Fruit fly (Drosophila melanogaster): ENCODE data around the gene Smyd4-2.
A peak's percentile ranks its signal among the peaks of the same experiment; 100 is the strongest.

Smyd4-2 gene

dm6 chr3L:12409343-12410302 lies 7.9 kb upstream of the Smyd4-2 start:
- TF ChIP-seq Mrtf (GFP tag; IDR thresholded peaks at IDR 0.05) (no peak), sens (GFP tag) (peak; percentile 22), CG2202 (tag; optimal IDR thresholded peaks at IDR 0.05) (no peak), chinmo (GFP tag; IDR thresholded peaks at IDR 0.05; ENCODE audit: partially characterized antibody) (0 out of 4 replicates have a peak, but pooled peaks have one; percentile 55), bsh (GFP tag; optimal IDR thresholded peaks at IDR 0.05) (no peak), CG42726 (GFP tag; IDR thresholded peaks at IDR 0.05; ENCODE audit: partially characterized antibody) (no peak), CG5180 (GFP tag; optimal IDR thresholded peaks at IDR 0.05) (no peak), CG11247 (GFP tag; IDR thresholded peaks at IDR 0.05) (no peak), lbe (GFP tag; optimal IDR thresholded peaks at IDR 0.05) (peak; percentile 18), CG34376 (GFP tag; optimal IDR thresholded peaks at IDR 0.05) (peak; percentile 40), CG13624 (GFP tag; optimal IDR thresholded peaks at IDR 0.05) (no peak), lola (GFP tag; optimal IDR thresholded peaks at IDR 0.05) (no peak), Tbp (GFP tag; optimal IDR thresholded peaks at IDR 0.05) (no peak), CG10274 (GFP tag; optimal IDR thresholded peaks at IDR 0.05) (no peak), CG10366 (GFP tag; IDR thresholded peaks at IDR 0.05) (no peak), nerfin-2 (GFP tag; IDR thresholded peaks at IDR 0.05; ENCODE audit: partially characterized antibody) (no peak), chif (GFP tag; optimal IDR thresholded peaks at IDR 0.05) (no peak), CG11696 (GFP tag; IDR thresholded peaks at IDR 0.05) (no peak), CG9437 (GFP tag; optimal IDR thresholded peaks at IDR 0.05) (no peak), CG9797 (GFP tag; optimal IDR thresholded peaks at IDR 0.05) (no peak), prd (optimal IDR thresholded peaks at IDR 0.05) (no peak), prd (GFP tag; IDR thresholded peaks at IDR 0.05) (0 out of 3 replicates have a peak, but pooled peaks have one; percentile 0), CG1233 (GFP tag; optimal IDR thresholded peaks at IDR 0.05) (no peak), pfk (GFP tag; optimal IDR thresholded peaks at IDR 0.05) (no peak), btn (GFP tag; optimal IDR thresholded peaks at IDR 0.05) (no peak), exex (tag; optimal IDR thresholded peaks at IDR 0.05) (peak; percentile 29), aop (GFP tag; IDR thresholded peaks at IDR 0.05) (no peak), corto (GFP tag; optimal IDR thresholded peaks at IDR 0.05) (peak; percentile 6), CG2889 (GFP tag; IDR thresholded peaks at IDR 0.05) (no peak), ase (GFP tag; IDR thresholded peaks at IDR 0.05) (no peak), lab (GFP tag; optimal IDR thresholded peaks at IDR 0.05) (peak; percentile 25), CG4360 (GFP tag; IDR thresholded peaks at IDR 0.05) (no peak), cwo (GFP tag; optimal IDR thresholded peaks at IDR 0.05) (peak; percentile 21), shn (GFP tag; optimal IDR thresholded peaks at IDR 0.05) (no peak)

dm6 chr3L:12408513-12409320 lies 7.0 kb upstream of the Smyd4-2 start:
- TF ChIP-seq dmrt11E (tag; optimal IDR thresholded peaks at IDR 0.05) (no peak), stc (GFP tag; IDR thresholded peaks at IDR 0.05) (peak; percentile 58; the same call in 1 of the 2 replicates), ranshi (GFP tag; IDR thresholded peaks at IDR 0.05) (peak; percentile 16; the same call in 1 of the 2 replicates), phol (tag; optimal IDR thresholded peaks at IDR 0.05) (no peak), CG7963 (GFP tag; IDR thresholded peaks at IDR 0.05; ENCODE audit: partially characterized antibody) (no peak), jumu (GFP tag; optimal IDR thresholded peaks at IDR 0.05) (no peak), CG17912 (GFP tag; optimal IDR thresholded peaks at IDR 0.05) (peak; percentile 38), chif (GFP tag; optimal IDR thresholded peaks at IDR 0.05) (no peak), maf-S (GFP tag; optimal IDR thresholded peaks at IDR 0.05) (no peak), Taf1 (GFP tag; IDR thresholded peaks at IDR 0.05) (peak; percentile 5; the same call in 1 of the 2 replicates), mld (GFP tag; IDR thresholded peaks at IDR 0.05; ENCODE audit: partially characterized antibody) (no peak), CG8359 (GFP tag; optimal IDR thresholded peaks at IDR 0.05; ENCODE audit: borderline replicate concordance) (no peak), CG5180 (GFP tag; optimal IDR thresholded peaks at IDR 0.05) (peak; percentile 41), hkb (optimal IDR thresholded peaks at IDR 0.05) (no peak), hkb (GFP tag; IDR thresholded peaks at IDR 0.05) (peak; percentile 76), lilli (GFP tag; optimal IDR thresholded peaks at IDR 0.05) (peak; percentile 26)
